Fruit fly (Drosophila melanogaster) whole organism, embryonic: Measurements from ENCODE around the gene Mgat3.

Experiments
- BtbVII ChIP-seq: fragments of 200-800 bp; sonication (Bioruptor generic); optimal IDR thresholded peaks from 3 replicates; lab custom pipeline; 2017; ENCODE audit warnings: missing biosample characterization, mild to moderate bottlenecking, missing genetic modification characterization
- CG13894 ChIP-seq: fragments of 200-800 bp; sonication (Bioruptor generic); optimal IDR thresholded peaks from 3 replicates; lab custom pipeline; 2018; ENCODE audit warnings: missing biosample characterization, mild to moderate bottlenecking, missing genetic modification characterization, moderate library complexity
- CG15696 ChIP-seq: fragments of 200-800 bp; sonication (Bioruptor generic); optimal IDR thresholded peaks from 2 replicates; lab custom pipeline; 2019; ENCODE audit warnings: missing biosample characterization, mild to moderate bottlenecking, missing genetic modification characterization, moderate library complexity
- CG42726 ChIP-seq: fragments of 200-800 bp; sonication (Bioruptor generic); IDR thresholded peaks from 2 replicates; pipeline ENCODE4 v1.3.6; 2022; ENCODE audit warnings: missing biosample characterization, missing genetic modification characterization; ENCODE audit not compliant: partially characterized antibody
- Dbx ChIP-seq: fragments of 200-800 bp; sonication (Bioruptor generic); IDR thresholded peaks from 3 replicates; pipeline ENCODE4 v1.3.6; 2022; ENCODE audit warnings: missing biosample characterization, missing genetic modification characterization
- Doc2 ChIP-seq: fragments of 200-800 bp; sonication (Bioruptor generic); IDR thresholded peaks from 2 replicates; pipeline ENCODE4 v1.3.6; 2022; ENCODE audit warnings: missing biosample characterization, missing genetic modification characterization
- NfI ChIP-seq: fragments of 200-800 bp; sonication (Bioruptor generic); optimal IDR thresholded peaks from 3 replicates; lab custom pipeline; 2018; ENCODE audit warnings: missing biosample characterization, mild to moderate bottlenecking, missing genetic modification characterization, moderate library complexity
- inv ChIP-seq: fragments of 200-800 bp; sonication (Bioruptor generic); IDR thresholded peaks from 2 replicates; pipeline ENCODE4 v1.3.6; 2022; ENCODE audit warnings: missing biosample characterization, missing genetic modification characterization; ENCODE audit not compliant: partially characterized antibody
- run ChIP-seq: fragments of 200-800 bp; sonication (Bioruptor generic); optimal IDR thresholded peaks from 3 replicates; lab custom pipeline; 2018; ENCODE audit warnings: missing biosample characterization, mild to moderate bottlenecking, missing genetic modification characterization
- usp ChIP-seq: fragments of >200 bp; optimal IDR thresholded peaks from 2 replicates; lab custom pipeline; 2017; ENCODE audit warnings: missing biosample characterization, missing genetic modification characterization

- TF ChIP-seq usp (GFP tag; lab: Kevin White, UChicago) (no peak), CG13894 (tag; lab: Kevin White, UChicago) (peak; percentile 73), inv (no peak), Dbx (GFP tag; lab: Robert Waterston, UW) (peak; percentile 84; the same call in 2 of the 3 replicates), run (peak; percentile 67), NfI (GFP tag; lab: Kevin White, UChicago) (peak; percentile 81), BtbVII (peak; percentile 53), Doc2 (peak; percentile 8; the same call in 1 of the 2 replicates), CG42726 (GFP tag; lab: Robert Waterston, UW) (no peak), CG15696 (tag; lab: Kevin White, UChicago) (peak; percentile 89)
Measured at dm6 chr2L:13164994-13165801, 17.2 kb downstream of the Mgat3 start, which contains the start of gene Sirt1.
